Worm (Caenorhabditis elegans) whole organism, young adult: ENCODE data around the gene lips-13.

Experiments
- B0336.3 ChIP-seq: fragments of 200-800 bp; sonication (Bioruptor generic); IDR thresholded peaks from 2 replicates; pipeline ENCODE4 v1.3.6; 2022; ENCODE audit warnings: missing genetic modification characterization, missing compliant biosample characterization
- F10E7.11 ChIP-seq: sonication (generic microtip); optimal IDR thresholded peaks from 2 replicates; lab custom pipeline; 2017; ENCODE audit warnings: mild to moderate bottlenecking, missing genetic modification characterization, moderate library complexity, missing compliant biosample characterization
- F23B12.7 ChIP-seq: sonication (generic microtip); optimal IDR thresholded peaks from 2 replicates; lab custom pipeline; 2017; ENCODE audit warnings: missing genetic modification characterization, mild to moderate bottlenecking, missing compliant biosample characterization, antibody characterized with exemption, moderate library complexity; ENCODE audit not compliant: insufficient read depth
- F33H1.4 ChIP-seq: fragments of 200-800 bp; sonication (Bioruptor generic); IDR thresholded peaks from 2 replicates; pipeline ENCODE4 v1.3.6; 2022; ENCODE audit warnings: missing genetic modification reagents, missing genetic modification characterization, missing compliant biosample characterization
- F39B2.1 ChIP-seq: fragments of 200-800 bp; sonication (Bioruptor generic); IDR thresholded peaks from 2 replicates; pipeline ENCODE4 v1.3.6; 2022; ENCODE audit warnings: missing genetic modification reagents, missing genetic modification characterization, missing compliant biosample characterization
- F49E8.2 ChIP-seq: sonication (generic microtip); optimal IDR thresholded peaks from 3 replicates; lab custom pipeline; 2017; ENCODE audit warnings: missing genetic modification characterization, mild to moderate bottlenecking, missing compliant biosample characterization, antibody characterized with exemption, moderate library complexity; ENCODE audit not compliant: insufficient read depth
- F52B5.7 ChIP-seq: sonication (generic microtip); optimal IDR thresholded peaks from 2 replicates; lab custom pipeline; 2016; ENCODE audit warnings: mild to moderate bottlenecking, missing genetic modification characterization, missing compliant biosample characterization
- Y53F4B.3 ChIP-seq: fragments of 200-800 bp; sonication (Bioruptor generic); IDR thresholded peaks from 2 replicates; pipeline ENCODE4 v1.3.6; 2022; ENCODE audit warnings: missing genetic modification reagents, missing genetic modification characterization, missing compliant biosample characterization
- Y79H2A.3 ChIP-seq: fragments of 200-800 bp; sonication (Bioruptor generic); conservative IDR thresholded peaks from 2 replicates; pipeline ENCODE4 v1.3.6; 2022; ENCODE audit warnings: missing genetic modification reagents, missing genetic modification characterization, missing compliant biosample characterization
- akir-1 ChIP-seq: fragments of 200-800 bp; sonication (Bioruptor generic); optimal IDR thresholded peaks from 2 replicates; lab custom pipeline; 2018; ENCODE audit warnings: mild to moderate bottlenecking, missing genetic modification characterization, moderate library complexity, missing compliant biosample characterization
- ceh-91 ChIP-seq: fragments of 200-800 bp; sonication (Bioruptor generic); IDR thresholded peaks from 2 replicates; pipeline ENCODE4 v1.3.6; 2022; ENCODE audit warnings: missing genetic modification reagents, missing genetic modification characterization, missing compliant biosample characterization
- dpff-1 ChIP-seq: sonication (generic microtip); optimal IDR thresholded peaks from 2 replicates; lab custom pipeline; 2017; ENCODE audit warnings: mild to moderate bottlenecking, missing genetic modification characterization, missing compliant biosample characterization
- ekl-4 ChIP-seq: fragments of 200-800 bp; sonication (Bioruptor generic); IDR thresholded peaks from 2 replicates; pipeline ENCODE4 v1.3.6; 2022; ENCODE audit warnings: missing genetic modification reagents, missing genetic modification characterization, missing compliant biosample characterization
- hlh-12 ChIP-seq: sonication (generic microtip); optimal IDR thresholded peaks from 2 replicates; lab custom pipeline; 2016; ENCODE audit warnings: missing genetic modification characterization, missing compliant biosample characterization
- hmg-1.2 ChIP-seq: fragments of 200-800 bp; sonication (Bioruptor generic); IDR thresholded peaks from 2 replicates; pipeline ENCODE4 v1.3.6; 2022; ENCODE audit warnings: missing genetic modification reagents, missing genetic modification characterization, missing compliant biosample characterization
- let-607 ChIP-seq, 2 experiments: fragments of 200-800 bp in 1 of 2; sonication (Bioruptor generic) in 1 of 2; sonication (generic microtip) in 1 of 2; optimal IDR thresholded peaks; 2 replicates each; lab custom pipeline; 2016 to 2018; ENCODE audit warnings: mild to moderate bottlenecking in 2 of 2, missing compliant biosample characterization in 2 of 2, missing genetic modification characterization in 2 of 2, moderate library complexity in 2 of 2, missing genotype in 1 of 2
- lin-35 ChIP-seq, 3 experiments: fragments of 150-350 bp in 2 of 3; sonication (generic microtip) in 1 of 3; optimal IDR thresholded peaks; 2 replicates each; lab custom pipeline; 2014 to 2018; ENCODE audit warnings: missing biosample characterization in 3 of 3, missing genetic modification characterization in 3 of 3, missing genetic modification reagents in 3 of 3
- lin-54 ChIP-seq: fragments of 200-800 bp; sonication (Bioruptor generic); optimal IDR thresholded peaks from 2 replicates; lab custom pipeline; 2018; ENCODE audit warnings: mild to moderate bottlenecking, missing genetic modification characterization, missing compliant biosample characterization
- lsy-27 ChIP-seq: sonication (generic microtip); optimal IDR thresholded peaks from 2 replicates; lab custom pipeline; 2017; ENCODE audit warnings: missing genetic modification characterization, mild to moderate bottlenecking, missing compliant biosample characterization, antibody characterized with exemption, missing genotype, borderline replicate concordance; ENCODE audit not compliant: insufficient read depth
- madf-3 ChIP-seq: fragments of 200-800 bp; sonication (Bioruptor generic); IDR thresholded peaks from 2 replicates; pipeline ENCODE4 v1.3.6; 2022; ENCODE audit warnings: missing genetic modification reagents, missing genetic modification characterization, missing compliant biosample characterization
- madf-6 ChIP-seq: fragments of 200-800 bp; sonication (Bioruptor generic); IDR thresholded peaks from 2 replicates; pipeline ENCODE4 v1.3.6; 2022; ENCODE audit warnings: missing genetic modification reagents, missing genetic modification characterization, missing compliant biosample characterization
- madf-8 ChIP-seq: fragments of 200-800 bp; sonication (Bioruptor generic); conservative IDR thresholded peaks from 2 replicates; pipeline ENCODE4 v1.3.6; 2022; ENCODE audit warnings: missing genetic modification reagents, missing genetic modification characterization, missing compliant biosample characterization
- mcd-1 ChIP-seq: fragments of 200-800 bp; sonication (Bioruptor generic); IDR thresholded peaks from 2 replicates; pipeline ENCODE4 v1.3.6; 2022; ENCODE audit warnings: missing genetic modification reagents, missing genetic modification characterization, missing compliant biosample characterization
- mel-28 ChIP-seq: sonication (generic microtip); optimal IDR thresholded peaks from 2 replicates; lab custom pipeline; 2016; ENCODE audit warnings: borderline replicate concordance, mild to moderate bottlenecking, missing genetic modification characterization, missing compliant biosample characterization
- mxl-1 ChIP-seq: sonication (generic microtip); optimal IDR thresholded peaks from 2 replicates; lab custom pipeline; 2016; ENCODE audit warnings: missing genetic modification characterization, missing compliant biosample characterization
- nhr-80 ChIP-seq: sonication (generic microtip); optimal IDR thresholded peaks from 2 replicates; lab custom pipeline; 2016; ENCODE audit warnings: missing genetic modification characterization, missing compliant biosample characterization
- rcor-1 ChIP-seq: fragments of 200-800 bp; sonication (Bioruptor generic); IDR thresholded peaks from 2 replicates; pipeline ENCODE4 v1.3.6; 2022; ENCODE audit warnings: missing genetic modification reagents, missing genetic modification characterization, missing compliant biosample characterization
- rpc-1 ChIP-seq, 2 experiments: fragments of 150-350 bp in 1 of 2; sonication (generic microtip) in 1 of 2; optimal IDR thresholded peaks; 2 replicates each; lab custom pipeline; 2014 to 2018; ENCODE audit warnings: missing biosample characterization in 1 of 2, missing genetic modification characterization in 1 of 2, missing genetic modification reagents in 1 of 2, missing genotype in 1 of 2
- snpc-1.1 ChIP-seq: sonication (generic microtip); optimal IDR thresholded peaks from 2 replicates; lab custom pipeline; 2017; ENCODE audit warnings: missing genetic modification characterization, mild to moderate bottlenecking, missing compliant biosample characterization, antibody characterized with exemption, moderate library complexity, missing genotype, missing genetic modification reagents; ENCODE audit not compliant: insufficient read depth
- snpc-4 ChIP-seq, 5 experiments: fragments of 150-350 bp in 1 of 5; sonication (generic microtip) in 4 of 5; optimal IDR thresholded peaks; 2 replicates each; lab custom pipeline; 2014 to 2018; ENCODE audit warnings: missing genetic modification characterization in 5 of 5, missing biosample characterization in 3 of 5, antibody characterized with exemption in 2 of 5, mild to moderate bottlenecking in 2 of 5, missing compliant biosample characterization in 2 of 5, missing genotype in 2 of 5, moderate library complexity in 2 of 5, missing genetic modification reagents in 1 of 5
- somi-1 ChIP-seq: fragments of 200-800 bp; sonication (Bioruptor generic); optimal IDR thresholded peaks from 2 replicates; lab custom pipeline; 2018; ENCODE audit warnings: mild to moderate bottlenecking, missing genetic modification characterization, missing compliant biosample characterization
- sptf-2 ChIP-seq: fragments of 200-800 bp; sonication (Bioruptor generic); optimal IDR thresholded peaks from 2 replicates; lab custom pipeline; 2018; ENCODE audit warnings: mild to moderate bottlenecking, missing genetic modification characterization, missing compliant biosample characterization
- tbx-9 ChIP-seq: sonication (generic microtip); optimal IDR thresholded peaks from 2 replicates; lab custom pipeline; 2016; ENCODE audit warnings: borderline replicate concordance, missing genetic modification characterization, inconsistent platforms, missing compliant biosample characterization
- tlf-1 ChIP-seq: fragments of 200-800 bp; sonication (Bioruptor generic); optimal IDR thresholded peaks from 2 replicates; lab custom pipeline; 2018; ENCODE audit warnings: mild to moderate bottlenecking, missing genetic modification characterization, missing compliant biosample characterization
- ztf-3 ChIP-seq: fragments of 200-800 bp; sonication (Bioruptor generic); optimal IDR thresholded peaks from 2 replicates; lab custom pipeline; 2018; ENCODE audit warnings: mild to moderate bottlenecking, missing genetic modification characterization, missing compliant biosample characterization
- ztf-6 ChIP-seq: fragments of 200-800 bp; sonication (Bioruptor generic); IDR thresholded peaks from 2 replicates; pipeline ENCODE4 v1.3.6; 2022; ENCODE audit warnings: missing genetic modification reagents, missing genetic modification characterization, missing compliant biosample characterization

Gene lips-13

ce11 chrII:1124757-1125156, 6.9 kb upstream of the lips-13 start:
- TF ChIP-seq mcd-1 (GFP tag; lab: Robert Waterston, UW) (peak; percentile 70), mel-28 (tag; lab: Kevin White, UChicago) (no peak), madf-8 (no peak), lin-54 (GFP tag; lab: Kevin White, UChicago) (peak; percentile 26), madf-6 (no peak), mxl-1 (no peak), hlh-12 (tag; lab: Kevin White, UChicago) (no peak), F52B5.7 (tag; lab: Kevin White, UChicago) (no peak)

- TF ChIP-seq B0336.3 (GFP tag; lab: Robert Waterston, UW) (no peak), snpc-1.1 (tag; lab: Kevin White, UChicago) (no peak)
Measured at ce11 chrII:1123208-1123607, 5.4 kb upstream of the lips-13 start, which contains the start of the genes sut-1 and eri-3. Gene sut-1, minus strand, starts transcription at chrII:1123265. Gene eri-3, plus strand, starts transcription at chrII:1123534.

- TF ChIP-seq let-607 (tag; optimal IDR thresholded peaks at IDR 0.05; lab: Kevin White, UChicago) (no peak), snpc-4 (GFP tag; optimal IDR thresholded peaks at IDR 0.05; lab: Kevin White, UChicago) (peak; percentile 52), snpc-4 (tag; optimal IDR thresholded peaks at IDR 0.05; lab: Kevin White, UChicago) (peak in 3 of 4 experiments; percentile 22 to 90 (median 87)), Y53F4B.3 (GFP tag; lab: Robert Waterston, UW) (no peak), F39B2.1 (GFP tag; lab: Robert Waterston, UW) (0 out of 2 replicates have a peak, but pooled peaks have one; percentile 27), snpc-1.1 (tag; lab: Kevin White, UChicago) (peak; percentile 76), nhr-80 (no peak)
Measured at ce11 chrII:1116521-1116920, 1.3 kb downstream of the lips-13 start.

ce11 chrII:1114133-1114532, 3.7 kb downstream of the lips-13 start, which contains the start of gene lips-12:
Gene lips-12, minus strand, starts transcription at chrII:1114233.
- TF ChIP-seq tbx-9 = no peak
- TF ChIP-seq madf-8 = no peak
- TF ChIP-seq mcd-1 (GFP tag; lab: Robert Waterston, UW) = no peak
- TF ChIP-seq sptf-2 (GFP tag; lab: Kevin White, UChicago) = no peak
- TF ChIP-seq madf-3 (GFP tag; lab: Robert Waterston, UW) = no peak
- TF ChIP-seq ztf-6 (GFP tag; lab: Robert Waterston, UW) = no peak
- no peak for TF ChIP-seq rcor-1 (GFP tag; lab: Robert Waterston, UW)
- TF ChIP-seq rpc-1 (optimal IDR thresholded peaks at IDR 0.05; lab: Kevin White, UChicago) = no peak
- no peak for TF ChIP-seq rpc-1 (tag; optimal IDR thresholded peaks at IDR 0.05; lab: Kevin White, UChicago)

- TF ChIP-seq lin-35 (GFP tag; optimal IDR thresholded peaks at IDR 0.05; lab: Kevin White, UChicago) = no peak
- TF ChIP-seq ztf-3 = no peak
- TF ChIP-seq hlh-12 (tag; lab: Kevin White, UChicago) = no peak
- no peak for TF ChIP-seq akir-1 (GFP tag; lab: Kevin White, UChicago)
- no peak for TF ChIP-seq dpff-1 (tag; lab: Kevin White, UChicago)
- TF ChIP-seq tlf-1 (GFP tag; lab: Kevin White, UChicago) = no peak
- TF ChIP-seq Y79H2A.3 (GFP tag; lab: Robert Waterston, UW) = no peak
- no peak for TF ChIP-seq Y53F4B.3 (GFP tag; lab: Robert Waterston, UW)
- no peak for TF ChIP-seq ceh-91 (GFP tag; lab: Robert Waterston, UW)
- TF ChIP-seq F10E7.11 (tag; lab: Kevin White, UChicago) = no peak
- no peak for TF ChIP-seq F49E8.2
- no peak for TF ChIP-seq F23B12.7 (tag; lab: Kevin White, UChicago)
- no peak for TF ChIP-seq F33H1.4 (GFP tag; lab: Robert Waterston, UW)
- TF ChIP-seq lsy-27 (tag; lab: Kevin White, UChicago) = no peak
- no peak for TF ChIP-seq ekl-4
- TF ChIP-seq hmg-1.2 (GFP tag; lab: Robert Waterston, UW) = no peak
- TF ChIP-seq somi-1 (GFP tag; lab: Kevin White, UChicago) = no peak
- TF ChIP-seq, all 124 proteins: peak for 0
Measured at ce11 chrII:1110901-1111300, 6.9 kb downstream of the lips-13 start, which contains the start of gene lips-11. Gene lips-11, minus strand, starts transcription at chrII:1111001.
